Worm (Caenorhabditis elegans): ENCODE data around the gene srbc-71.

- no peak for TF ChIP-seq ama-1 (optimal IDR thresholded peaks at IDR 0.05)
- no peak for TF ChIP-seq tbx-11 (GFP tag; IDR thresholded peaks at IDR 0.05)
- no peak for TF ChIP-seq F13C5.2 (tag; optimal IDR thresholded peaks at IDR 0.05)
- no peak for TF ChIP-seq flt-1 (GFP tag; IDR thresholded peaks at IDR 0.05)
- no peak for TF ChIP-seq pes-1 (GFP tag; IDR thresholded peaks at IDR 0.05)
- TF ChIP-seq hmg-4 (GFP tag; optimal IDR thresholded peaks at IDR 0.05), result no peak
- no peak for TF ChIP-seq sea-1 (GFP tag; conservative IDR thresholded peaks at IDR 0.05)
- TF ChIP-seq ceh-36 (tag; optimal IDR thresholded peaks at IDR 0.05), result no peak
- no peak for TF ChIP-seq tbx-37 (GFP tag; conservative IDR thresholded peaks at IDR 0.05)
- no peak for TF ChIP-seq scrt-1 (GFP tag; IDR thresholded peaks at IDR 0.05)
- TF ChIP-seq tra-4 (tag; optimal IDR thresholded peaks at IDR 0.05), result no peak
These were observed 7.5 kb downstream of the srbc-71 start for ce11 chrIV:4218276-4218675.
